Fruit fly (Drosophila melanogaster) whole organism, embryonic: ENCODE results near the gene toe.

Experiments
- BEAF-32 ChIP-seq: fragments of 200-800 bp; sonication (Bioruptor generic); optimal IDR thresholded peaks from 3 replicates; lab custom pipeline; 2017; ENCODE audit warnings: missing biosample characterization, missing genetic modification characterization, mild to moderate bottlenecking, moderate library complexity, missing genetic modification reagents
- CG10267 ChIP-seq: fragments of 200-800 bp; sonication (Bioruptor generic); optimal IDR thresholded peaks from 2 replicates; lab custom pipeline; 2018; ENCODE audit warnings: missing biosample characterization, mild to moderate bottlenecking, missing genetic modification characterization, moderate library complexity
- CG11696 ChIP-seq: fragments of 200-800 bp; sonication (Bioruptor generic); IDR thresholded peaks from 2 replicates; pipeline ENCODE4 v1.3.6; 2022; ENCODE audit warnings: missing biosample characterization, missing genetic modification characterization
- CG13123 ChIP-seq: fragments of 200-800 bp; sonication (Bioruptor generic); optimal IDR thresholded peaks from 2 replicates; lab custom pipeline; 2016; ENCODE audit warnings: missing biosample characterization, missing genetic modification characterization
- CG14710 ChIP-seq: fragments of 200-800 bp; sonication (Bioruptor generic); optimal IDR thresholded peaks from 3 replicates; lab custom pipeline; 2019; ENCODE audit warnings: missing biosample characterization, mild to moderate bottlenecking, missing genetic modification characterization, moderate library complexity
- CG1529 ChIP-seq: fragments of 200-800 bp; sonication (Bioruptor generic); optimal IDR thresholded peaks from 3 replicates; lab custom pipeline; 2018; ENCODE audit warnings: missing biosample characterization, missing genetic modification characterization
- CG17359 ChIP-seq: fragments of 200-800 bp; sonication (Bioruptor generic); optimal IDR thresholded peaks from 3 replicates; lab custom pipeline; 2018; ENCODE audit warnings: missing biosample characterization, mild to moderate bottlenecking, missing genetic modification characterization, moderate library complexity
- CG1792 ChIP-seq: fragments of 200-800 bp; sonication (Bioruptor generic); optimal IDR thresholded peaks from 2 replicates; lab custom pipeline; 2016; ENCODE audit warnings: missing biosample characterization, missing genetic modification characterization
- CG18262 ChIP-seq: fragments of 200-800 bp; optimal IDR thresholded peaks from 3 replicates; lab custom pipeline; 2019; ENCODE audit warnings: missing biosample characterization, mild to moderate bottlenecking, missing genetic modification characterization, moderate library complexity
- CG2120 ChIP-seq: fragments of 200-800 bp; sonication (Bioruptor generic); optimal IDR thresholded peaks from 3 replicates; lab custom pipeline; 2016; ENCODE audit warnings: missing biosample characterization, missing genetic modification characterization
- CG2712 ChIP-seq: fragments of 200-800 bp; optimal IDR thresholded peaks from 3 replicates; lab custom pipeline; 2019; ENCODE audit warnings: missing biosample characterization, mild to moderate bottlenecking, missing genetic modification characterization, moderate library complexity
- CG2875 ChIP-seq: fragments of 200-800 bp; sonication (Bioruptor generic); optimal IDR thresholded peaks from 2 replicates; lab custom pipeline; 2017; ENCODE audit warnings: missing biosample characterization, mild to moderate bottlenecking, missing genetic modification characterization, missing genetic modification reagents
- CG3407 ChIP-seq: fragments of 200-800 bp; sonication (Bioruptor generic); optimal IDR thresholded peaks from 2 replicates; lab custom pipeline; 2018; ENCODE audit warnings: missing biosample characterization, mild to moderate bottlenecking, missing genetic modification characterization
- CG34376 ChIP-seq: fragments of 200-800 bp; sonication (Bioruptor generic); optimal IDR thresholded peaks from 2 replicates; lab custom pipeline; 2018; ENCODE audit warnings: missing biosample characterization, mild to moderate bottlenecking, missing genetic modification characterization
- CG3726 ChIP-seq: fragments of 200-800 bp; sonication (Bioruptor generic); IDR thresholded peaks from 3 replicates; pipeline ENCODE4, ENCODE4 v1.3.6; 2022; ENCODE audit warnings: missing biosample characterization, missing genetic modification characterization
- CG3838 ChIP-seq: fragments of 200-800 bp; sonication (Bioruptor generic); optimal IDR thresholded peaks from 3 replicates; lab custom pipeline; 2016; ENCODE audit warnings: missing biosample characterization, missing genetic modification characterization
- CG4404 ChIP-seq: fragments of 200-800 bp; sonication (Bioruptor generic); IDR thresholded peaks from 2 replicates; pipeline ENCODE4 v1.3.6; 2022; ENCODE audit warnings: missing biosample characterization, missing genetic modification characterization
- CG5953 ChIP-seq: fragments of 200-800 bp; sonication (Bioruptor generic); IDR thresholded peaks from 2 replicates; pipeline ENCODE4 v1.3.6; 2022; ENCODE audit warnings: missing biosample characterization, missing genetic modification characterization
- CG6654 ChIP-seq: fragments of 200-800 bp; sonication (Bioruptor generic); optimal IDR thresholded peaks from 2 replicates; lab custom pipeline; 2017; ENCODE audit warnings: missing biosample characterization, mild to moderate bottlenecking, missing genetic modification characterization
- CG6813 ChIP-seq: fragments of 200-800 bp; sonication (Bioruptor generic); optimal IDR thresholded peaks from 2 replicates; lab custom pipeline; 2017; ENCODE audit warnings: missing biosample characterization, missing genetic modification characterization, mild to moderate bottlenecking, moderate library complexity, missing genetic modification reagents
- CG7271 ChIP-seq: fragments of 200-800 bp; sonication (Bioruptor generic); optimal IDR thresholded peaks from 2 replicates; lab custom pipeline; 2018; ENCODE audit warnings: missing biosample characterization, mild to moderate bottlenecking, missing genetic modification characterization, moderate library complexity
- CG7372 ChIP-seq: fragments of 200-800 bp; sonication (Bioruptor generic); IDR thresholded peaks from 2 replicates; pipeline ENCODE4 v1.3.6; 2022; ENCODE audit warnings: missing biosample characterization, missing genetic modification characterization
- D ChIP-seq, 2 experiments: fragments of 200-800 bp in 1 of 2; fragments of >200 bp in 1 of 2; sonication (Bioruptor generic) in 1 of 2; optimal IDR thresholded peaks; 2 replicates in 1 of 2; 3 replicates in 1 of 2; lab custom pipeline; 2017; ENCODE audit warnings: mild to moderate bottlenecking in 1 of 2, missing biosample characterization in 1 of 2, missing genetic modification characterization in 1 of 2, missing genetic modification reagents in 1 of 2
- Dip2 ChIP-seq: fragments of 200-800 bp; sonication (Bioruptor generic); IDR thresholded peaks from 2 replicates; pipeline ENCODE4 v1.3.6; 2022; ENCODE audit warnings: missing biosample characterization, missing genetic modification characterization
- Eip74EF ChIP-seq, 2 experiments: fragments of 200-800 bp in 1 of 2; fragments of >200 bp in 1 of 2; sonication (Bioruptor generic) in 1 of 2; optimal IDR thresholded peaks; 2 replicates each; lab custom pipeline; 2017 to 2019; ENCODE audit warnings: missing biosample characterization in 2 of 2, missing genetic modification characterization in 2 of 2, mild to moderate bottlenecking in 1 of 2, moderate library complexity in 1 of 2
- Fer1 ChIP-seq: fragments of 200-800 bp; sonication (Bioruptor generic); optimal IDR thresholded peaks from 2 replicates; lab custom pipeline; 2017; ENCODE audit warnings: missing biosample characterization, mild to moderate bottlenecking, missing genetic modification characterization
- HmgD ChIP-seq: fragments of 200-800 bp; sonication (Bioruptor generic); optimal IDR thresholded peaks from 3 replicates; lab custom pipeline; 2016; ENCODE audit warnings: missing biosample characterization, missing genetic modification characterization
- Myb ChIP-seq: fragments of 200-800 bp; sonication (Bioruptor generic); optimal IDR thresholded peaks from 2 replicates; lab custom pipeline; 2016; ENCODE audit warnings: missing biosample characterization, missing genetic modification characterization
- NK7.1 ChIP-seq: fragments of 200-800 bp; sonication (Bioruptor generic); optimal IDR thresholded peaks from 3 replicates; lab custom pipeline; 2016; ENCODE audit warnings: missing biosample characterization, missing genetic modification characterization
- Scr ChIP-seq: fragments of 200-800 bp; sonication (Bioruptor generic); IDR thresholded peaks from 2 replicates; pipeline ENCODE4 v1.3.6; 2022; ENCODE audit warnings: missing biosample characterization, missing genetic modification characterization; ENCODE audit not compliant: partially characterized antibody
- ara ChIP-seq: fragments of 200-800 bp; sonication (Bioruptor generic); IDR thresholded peaks from 2 replicates; pipeline ENCODE4 v1.3.6; 2022; ENCODE audit warnings: missing biosample characterization, missing genetic modification characterization
- ci ChIP-seq: fragments of 200-800 bp; sonication (Bioruptor generic); IDR thresholded peaks from 3 replicates; pipeline ENCODE4 v1.3.6; 2022; ENCODE audit warnings: missing biosample characterization, missing genetic modification characterization
- crol ChIP-seq: fragments of 200-800 bp; sonication (Bioruptor generic); IDR thresholded peaks from 2 replicates; pipeline ENCODE4 v1.3.6; 2022; ENCODE audit warnings: missing biosample characterization, missing genetic modification characterization
- hkb ChIP-seq, 2 experiments: fragments of 200-800 bp in 1 of 2; fragments of >200 bp in 1 of 2; sonication (Bioruptor generic) in 1 of 2; IDR thresholded peaks in 1 of 2; optimal IDR thresholded peaks in 1 of 2; 2 replicates each; pipeline versions ENCODE4 v1.3.6 to Lab custom; 2017 to 2022; ENCODE audit warnings: missing biosample characterization in 1 of 2, missing genetic modification characterization in 1 of 2
- hth ChIP-seq: fragments of >200 bp; optimal IDR thresholded peaks from 2 replicates; lab custom pipeline; 2017; ENCODE audit warnings: inconsistent platforms
- klu ChIP-seq: fragments of 200-800 bp; sonication (Bioruptor generic); IDR thresholded peaks from 2 replicates; pipeline ENCODE4 v1.3.6; 2022; ENCODE audit warnings: missing biosample characterization, missing genetic modification characterization
- lab ChIP-seq: fragments of 200-800 bp; sonication (Bioruptor generic); optimal IDR thresholded peaks from 3 replicates; lab custom pipeline; 2017; ENCODE audit warnings: missing biosample characterization, missing genetic modification characterization, mild to moderate bottlenecking, moderate library complexity, missing genetic modification reagents
- nerfin-1 ChIP-seq: fragments of 200-800 bp; sonication (Bioruptor generic); optimal IDR thresholded peaks from 3 replicates; lab custom pipeline; 2019; ENCODE audit warnings: missing biosample characterization, mild to moderate bottlenecking, missing genetic modification characterization, moderate library complexity
- run ChIP-seq: fragments of 200-800 bp; sonication (Bioruptor generic); optimal IDR thresholded peaks from 3 replicates; lab custom pipeline; 2018; ENCODE audit warnings: missing biosample characterization, mild to moderate bottlenecking, missing genetic modification characterization
- sd ChIP-seq: fragments of 200-800 bp; sonication (Bioruptor generic); optimal IDR thresholded peaks from 3 replicates; lab custom pipeline; 2018; ENCODE audit warnings: missing biosample characterization, mild to moderate bottlenecking, missing genetic modification characterization, moderate library complexity
- sisA ChIP-seq: fragments of 200-800 bp; sonication (Bioruptor generic); IDR thresholded peaks from 2 replicates; pipeline ENCODE4 v1.3.6; 2022; ENCODE audit warnings: missing biosample characterization, missing genetic modification characterization
- stwl ChIP-seq: fragments of 200-800 bp; sonication (Bioruptor generic); optimal IDR thresholded peaks from 3 replicates; lab custom pipeline; 2018; ENCODE audit warnings: missing biosample characterization, mild to moderate bottlenecking, missing genetic modification characterization, moderate library complexity
- tgo ChIP-seq: fragments of 200-800 bp; sonication (Bioruptor generic); IDR thresholded peaks from 3 replicates; pipeline ENCODE4 v1.3.6; 2022; ENCODE audit warnings: missing biosample characterization, missing genetic modification characterization
- tio ChIP-seq: fragments of 200-800 bp; sonication (Bioruptor generic); optimal IDR thresholded peaks from 2 replicates; lab custom pipeline; 2017; ENCODE audit warnings: missing biosample characterization, missing genetic modification characterization, inconsistent platforms
- tna ChIP-seq: fragments of 200-800 bp; sonication (Bioruptor generic); IDR thresholded peaks from 2 replicates; pipeline ENCODE4 v1.3.6; 2022; ENCODE audit warnings: missing biosample characterization, missing genetic modification characterization; ENCODE audit not compliant: partially characterized antibody
- tx ChIP-seq: fragments of 200-800 bp; sonication (Bioruptor generic); optimal IDR thresholded peaks from 2 replicates; lab custom pipeline; 2016; ENCODE audit warnings: missing biosample characterization, missing genetic modification characterization
- wor ChIP-seq: fragments of 200-800 bp; sonication (Bioruptor generic); IDR thresholded peaks from 2 replicates; pipeline ENCODE4 v1.3.6; 2022; ENCODE audit warnings: missing biosample characterization, missing genetic modification characterization
- zen ChIP-seq: fragments of 200-800 bp; sonication (Bioruptor generic); optimal IDR thresholded peaks from 3 replicates; lab custom pipeline; 2018; ENCODE audit warnings: missing biosample characterization, mild to moderate bottlenecking, missing genetic modification characterization, moderate library complexity
- zen2 ChIP-seq: fragments of 200-800 bp; sonication (Bioruptor generic); IDR thresholded peaks from 3 replicates; pipeline ENCODE4 v1.3.6; 2022; ENCODE audit warnings: missing biosample characterization, missing genetic modification characterization; ENCODE audit not compliant: partially characterized antibody

toe gene

DNA sequence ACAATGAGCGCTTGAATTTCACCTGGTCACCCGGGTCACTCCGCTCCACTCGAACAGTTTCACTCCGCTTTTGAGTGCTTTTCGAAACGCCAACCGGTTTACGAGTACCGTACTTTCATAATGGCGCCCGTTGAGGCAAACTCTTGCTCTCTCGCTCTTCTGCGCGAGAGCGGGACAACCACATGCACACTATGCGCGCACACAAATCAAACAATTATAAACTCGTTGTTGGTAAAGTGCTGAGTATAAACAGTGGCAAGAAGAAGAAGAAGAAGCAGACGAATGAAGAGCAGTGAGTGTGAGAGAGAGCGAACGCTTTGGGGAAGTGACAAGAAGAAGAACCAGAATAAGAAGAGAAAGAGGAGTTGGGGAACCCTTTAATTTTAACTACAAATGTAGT lies 35.5 kb upstream of the toe start, which contains the start of gene eyg (continued):
- TF ChIP-seq D (optimal IDR thresholded peaks at IDR 0.05; lab: Kevin White, UChicago) (no peak), D (GFP tag; optimal IDR thresholded peaks at IDR 0.05; lab: Kevin White, UChicago) (peak; percentile 11), lab (no peak), CG7271 (tag; lab: Kevin White, UChicago) (no peak), CG6813 (GFP tag; lab: Kevin White, UChicago) (no peak), stwl (tag; lab: Kevin White, UChicago) (no peak), CG14710 (tag; lab: Kevin White, UChicago) (peak; percentile 37), CG3407 (peak; percentile 12), tx (GFP tag; lab: Kevin White, UChicago) (peak; percentile 18), crol (GFP tag; lab: Robert Waterston, UW) (peak; percentile 79), CG6654 (no peak), CG2120 (GFP tag; lab: Kevin White, UChicago) (peak; percentile 10), sisA (no peak), ci (GFP tag; lab: Robert Waterston, UW) (peak; percentile 69; the same call in 2 of the 3 replicates), CG18262 (peak; percentile 14), Scr (GFP tag; lab: Robert Waterston, UW) (peak; percentile 60), NK7.1 (GFP tag; lab: Kevin White, UChicago) (peak; percentile 56), CG3838 (GFP tag; lab: Kevin White, UChicago) (no peak), klu (GFP tag; lab: Robert Waterston, UW) (no peak), run (tag; lab: Kevin White, UChicago) (no peak), CG34376 (GFP tag; lab: Kevin White, UChicago) (no peak), CG10267 (tag; lab: Kevin White, UChicago) (no peak), CG17359 (tag; lab: Kevin White, UChicago) (peak; percentile 25), tio (GFP tag; lab: Kevin White, UChicago) (no peak), CG1529 (GFP tag; lab: Kevin White, UChicago) (no peak), wor (no peak), CG2712 (peak; percentile 43), CG4404 (GFP tag; lab: Robert Waterston, UW) (no peak), Myb (GFP tag; lab: Kevin White, UChicago) (peak; percentile 16), hth (lab: Kevin White, UChicago) (no peak), Eip74EF (GFP tag; optimal IDR thresholded peaks at IDR 0.05; lab: Kevin White, UChicago) (no peak), hkb (optimal IDR thresholded peaks at IDR 0.05; lab: Kevin White, UChicago) (peak; percentile 74), hkb (GFP tag; IDR thresholded peaks at IDR 0.05; lab: Robert Waterston, UW) (0 out of 2 replicates have a peak, but pooled peaks have one; percentile 51), Fer1 (GFP tag; lab: Kevin White, UChicago) (no peak), CG5953 (GFP tag; lab: Robert Waterston, UW) (0 out of 2 replicates have a peak, but pooled peaks have one; percentile 21), Dip2 (GFP tag; lab: Robert Waterston, UW) (no peak), BEAF-32 (GFP tag; lab: Kevin White, UChicago) (no peak), CG13123 (no peak), CG3726 (no peak), tgo (GFP tag; lab: Robert Waterston, UW) (peak; percentile 29; the same call in 1 of the 3 replicates), CG1792 (GFP tag; lab: Kevin White, UChicago) (no peak), tna (peak; percentile 70), ara (GFP tag; lab: Robert Waterston, UW) (peak; percentile 57; the same call in 1 of the 2 replicates), CG2875 (GFP tag; lab: Kevin White, UChicago) (no peak), zen (tag; lab: Kevin White, UChicago) (peak; percentile 36), zen2 (GFP tag; lab: Robert Waterston, UW) (0 out of 3 replicates have a peak, but pooled peaks have one; percentile 25), CG11696 (no peak), HmgD (GFP tag; lab: Kevin White, UChicago) (peak; percentile 83), nerfin-1 (tag; lab: Kevin White, UChicago) (peak; percentile 52), CG7372 (GFP tag; lab: Robert Waterston, UW) (no peak), sd (tag; lab: Kevin White, UChicago) (no peak)
